Fruit fly (Drosophila melanogaster): ENCODE data around the gene CG33340.

Gene CG33340

DNA sequence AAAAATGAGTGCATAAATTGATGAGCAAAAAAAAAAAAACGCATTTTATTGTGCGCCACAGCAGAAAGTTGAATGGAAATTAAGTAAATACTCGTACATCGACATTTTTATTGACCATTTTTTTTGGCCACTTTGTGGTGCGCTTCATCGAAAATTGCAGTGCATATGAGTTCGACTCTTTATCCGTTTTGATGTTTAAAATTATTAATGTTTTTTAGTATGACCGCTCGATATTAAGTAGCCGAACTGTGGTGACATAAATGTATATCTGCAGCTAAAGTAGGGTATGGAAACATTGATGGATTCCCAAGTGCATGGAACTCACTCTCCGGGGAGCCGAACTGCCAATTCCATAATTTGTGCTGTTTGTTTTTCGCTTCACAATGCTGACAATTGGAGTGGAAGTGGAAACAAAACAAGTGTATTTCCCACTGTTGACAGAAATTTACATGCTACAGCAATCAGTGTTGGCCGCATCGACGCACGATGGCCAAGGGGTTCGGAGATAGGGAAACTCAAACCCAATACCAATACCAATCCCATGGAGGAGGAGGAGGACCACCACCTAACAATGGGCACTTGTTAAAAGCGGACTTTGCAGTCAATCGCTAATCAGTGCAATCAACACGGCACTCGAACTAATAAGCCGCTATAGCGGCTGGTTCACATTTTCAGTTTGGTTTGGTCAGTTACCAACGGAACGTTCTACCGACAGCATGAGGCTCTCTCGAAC lies 29.4 kb downstream of the CG33340 start, which contains the start of gene CG13616:
TSS of gene CG13616 (plus strand) at position 683 of the 733 bp plus-strand sequence.
- no peak for TF ChIP-seq zfh2 (GFP tag; optimal IDR thresholded peaks at IDR 0.05)
- peak; percentile 9 for TF ChIP-seq Ets65A (GFP tag)
